Worm (Caenorhabditis elegans): ENCODE measurements around the gene C14A4.9.
A peak's percentile ranks its signal among the peaks of the same experiment; 100 is the strongest.

DNA sequence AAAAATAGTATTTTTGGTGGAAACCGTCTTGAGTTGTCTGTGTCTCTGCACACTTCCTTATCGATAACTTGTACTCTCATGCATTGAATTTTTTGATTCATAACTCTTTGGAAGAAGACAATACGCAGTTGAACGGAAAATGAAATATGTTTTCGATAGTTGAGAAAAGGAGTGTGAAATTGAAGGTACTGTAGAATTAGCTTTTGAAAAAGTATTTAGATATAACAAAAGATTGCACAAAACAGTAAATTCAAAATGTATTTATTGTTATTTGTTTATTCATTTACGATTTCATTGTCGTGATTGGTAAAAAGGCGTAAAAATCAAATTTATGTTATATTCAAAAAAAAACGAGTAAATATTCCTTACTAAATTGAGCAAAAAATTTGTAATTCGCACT lies 2.7 kb upstream of the C14A4.9 start, which contains the start of gene C14A4.7:
- no peak for TF ChIP-seq mdl-1 (tag; optimal IDR thresholded peaks at IDR 0.05)
- TF ChIP-seq ztf-4 (tag; optimal IDR thresholded peaks at IDR 0.05), result no peak
- TF ChIP-seq egl-27 (tag; optimal IDR thresholded peaks at IDR 0.05), result no peak
- TF ChIP-seq nhr-11 (tag; optimal IDR thresholded peaks at IDR 0.05), result no peak
- TF ChIP-seq dmd-4 (tag; optimal IDR thresholded peaks at IDR 0.05), result no peak
- TF ChIP-seq ceh-82 (tag; optimal IDR thresholded peaks at IDR 0.05), result no peak
- no peak for TF ChIP-seq zag-1 (tag; optimal IDR thresholded peaks at IDR 0.05)
- TF ChIP-seq fos-1 (tag; optimal IDR thresholded peaks at IDR 0.05), result peak; percentile 37

All from whole organism, L2 larva.